Worm (Caenorhabditis elegans) whole organism, young adult: Measurements from ENCODE around the gene gpa-17.

Experiments
- C06A6.2 ChIP-seq: fragments of 200-800 bp; sonication (Bioruptor generic); conservative IDR thresholded peaks from 2 replicates; pipeline ENCODE4 v1.3.6; 2022; ENCODE audit warnings: missing genetic modification characterization, missing compliant biosample characterization
- D2030.7 ChIP-seq: fragments of 200-800 bp; sonication (Bioruptor generic); IDR thresholded peaks from 2 replicates; pipeline ENCODE4 v1.3.6; 2022; ENCODE audit warnings: missing genetic modification reagents, missing genetic modification characterization, missing compliant biosample characterization
- F23B12.7 ChIP-seq: sonication (generic microtip); optimal IDR thresholded peaks from 2 replicates; lab custom pipeline; 2017; ENCODE audit warnings: missing genetic modification characterization, mild to moderate bottlenecking, missing compliant biosample characterization, antibody characterized with exemption, moderate library complexity; ENCODE audit not compliant: insufficient read depth
- F33H1.4 ChIP-seq: fragments of 200-800 bp; sonication (Bioruptor generic); IDR thresholded peaks from 2 replicates; pipeline ENCODE4 v1.3.6; 2022; ENCODE audit warnings: missing genetic modification reagents, missing genetic modification characterization, missing compliant biosample characterization
- F39B2.1 ChIP-seq: fragments of 200-800 bp; sonication (Bioruptor generic); IDR thresholded peaks from 2 replicates; pipeline ENCODE4 v1.3.6; 2022; ENCODE audit warnings: missing genetic modification reagents, missing genetic modification characterization, missing compliant biosample characterization
- F55B11.4 ChIP-seq: sonication (generic microtip); optimal IDR thresholded peaks from 2 replicates; lab custom pipeline; 2016; ENCODE audit warnings: missing compliant biosample characterization, missing genetic modification characterization, borderline replicate concordance; ENCODE audit not compliant: insufficient read depth
- F57C9.4 ChIP-seq: sonication (generic microtip); optimal IDR thresholded peaks from 2 replicates; lab custom pipeline; 2017; ENCODE audit warnings: mild to moderate bottlenecking, missing genetic modification characterization, missing compliant biosample characterization
- K11D2.4 ChIP-seq: fragments of 200-800 bp; sonication (Bioruptor generic); IDR thresholded peaks from 2 replicates; pipeline ENCODE4 v1.3.6; 2022; ENCODE audit warnings: missing genetic modification reagents, missing genetic modification characterization, missing compliant biosample characterization
- K12H6.12 ChIP-seq: fragments of 200-800 bp; sonication (Bioruptor generic); optimal IDR thresholded peaks from 2 replicates; lab custom pipeline; 2018; ENCODE audit warnings: mild to moderate bottlenecking, missing genetic modification characterization, missing compliant biosample characterization
- Y53F4B.3 ChIP-seq: fragments of 200-800 bp; sonication (Bioruptor generic); IDR thresholded peaks from 2 replicates; pipeline ENCODE4 v1.3.6; 2022; ENCODE audit warnings: missing genetic modification reagents, missing genetic modification characterization, missing compliant biosample characterization
- Y53G8AR.9 ChIP-seq: fragments of 200-800 bp; sonication (Bioruptor generic); conservative IDR thresholded peaks from 2 replicates; pipeline ENCODE4 v1.3.6; 2022; ENCODE audit warnings: missing genetic modification reagents, missing genetic modification characterization, missing compliant biosample characterization
- Y56A3A.18 ChIP-seq: fragments of 200-800 bp; sonication (Bioruptor generic); IDR thresholded peaks from 2 replicates; pipeline ENCODE4 v1.3.6; 2022; ENCODE audit warnings: missing genetic modification reagents, missing genetic modification characterization, missing compliant biosample characterization
- ama-1 ChIP-seq, 3 experiments: fragments of 150-350 bp in 1 of 3; sonication (generic microtip) in 2 of 3; optimal IDR thresholded peaks; 2 replicates each; lab custom pipeline; 2014 to 2018; ENCODE audit warnings: missing biosample characterization in 2 of 3, missing genetic modification characterization in 2 of 3, missing genetic modification reagents in 2 of 3
- ceh-27 ChIP-seq: fragments of 200-800 bp; sonication (Bioruptor generic); optimal IDR thresholded peaks from 2 replicates; lab custom pipeline; 2018; ENCODE audit warnings: mild to moderate bottlenecking, missing genetic modification characterization, moderate library complexity, missing compliant biosample characterization
- die-1 ChIP-seq: sonication (generic microtip); optimal IDR thresholded peaks from 2 replicates; lab custom pipeline; 2016; ENCODE audit warnings: missing genotype, mild to moderate bottlenecking, missing genetic modification characterization, missing compliant biosample characterization
- dox-1 ChIP-seq: fragments of 200-800 bp; sonication (Bioruptor generic); IDR thresholded peaks from 2 replicates; pipeline ENCODE4 v1.3.6; 2022; ENCODE audit warnings: missing genetic modification reagents, missing genetic modification characterization, missing compliant biosample characterization
- egl-18 ChIP-seq: fragments of 200-800 bp; sonication (Bioruptor generic); IDR thresholded peaks from 2 replicates; pipeline ENCODE4 v1.3.6; 2022; ENCODE audit warnings: missing genetic modification reagents, missing genetic modification characterization, missing compliant biosample characterization
- ekl-4 ChIP-seq: fragments of 200-800 bp; sonication (Bioruptor generic); IDR thresholded peaks from 2 replicates; pipeline ENCODE4 v1.3.6; 2022; ENCODE audit warnings: missing genetic modification reagents, missing genetic modification characterization, missing compliant biosample characterization
- gei-17 ChIP-seq: fragments of 200-800 bp; sonication (Bioruptor generic); optimal IDR thresholded peaks from 2 replicates; lab custom pipeline; 2018; ENCODE audit warnings: mild to moderate bottlenecking, missing genetic modification characterization, missing compliant biosample characterization
- hmg-1.2 ChIP-seq: fragments of 200-800 bp; sonication (Bioruptor generic); IDR thresholded peaks from 2 replicates; pipeline ENCODE4 v1.3.6; 2022; ENCODE audit warnings: missing genetic modification reagents, missing genetic modification characterization, missing compliant biosample characterization
- hmg-20 ChIP-seq: fragments of 200-800 bp; sonication (Bioruptor generic); IDR thresholded peaks from 2 replicates; pipeline ENCODE4 v1.3.6; 2022; ENCODE audit warnings: missing genetic modification reagents, missing genetic modification characterization, missing compliant biosample characterization
- hsf-1 ChIP-seq: fragments of 200-800 bp; sonication (Bioruptor generic); IDR thresholded peaks from 2 replicates; pipeline ENCODE4 v1.3.6; 2022; ENCODE audit warnings: missing genetic modification reagents, missing genetic modification characterization, missing compliant biosample characterization
- let-607 ChIP-seq, 2 experiments: fragments of 200-800 bp in 1 of 2; sonication (Bioruptor generic) in 1 of 2; sonication (generic microtip) in 1 of 2; optimal IDR thresholded peaks; 2 replicates each; lab custom pipeline; 2016 to 2018; ENCODE audit warnings: mild to moderate bottlenecking in 2 of 2, missing compliant biosample characterization in 2 of 2, missing genetic modification characterization in 2 of 2, moderate library complexity in 2 of 2, missing genotype in 1 of 2
- lin-26 ChIP-seq: fragments of 200-800 bp; sonication (Bioruptor generic); IDR thresholded peaks from 2 replicates; pipeline ENCODE4 v1.3.6; 2022; ENCODE audit warnings: missing genetic modification reagents, missing genetic modification characterization, missing compliant biosample characterization
- lin-40 ChIP-seq: sonication (generic microtip); optimal IDR thresholded peaks from 2 replicates; lab custom pipeline; 2016; ENCODE audit warnings: missing genetic modification characterization, mild to moderate bottlenecking, missing compliant biosample characterization, missing genotype, missing genetic modification reagents
- lir-1 ChIP-seq: fragments of 200-800 bp; sonication (Bioruptor generic); conservative IDR thresholded peaks from 2 replicates; pipeline ENCODE4 v1.3.6; 2022; ENCODE audit warnings: missing genetic modification reagents, missing genetic modification characterization, missing compliant biosample characterization
- madf-10 ChIP-seq: sonication (generic microtip); optimal IDR thresholded peaks from 2 replicates; lab custom pipeline; 2016; ENCODE audit warnings: mild to moderate bottlenecking, missing genetic modification characterization, missing compliant biosample characterization
- madf-6 ChIP-seq: fragments of 200-800 bp; sonication (Bioruptor generic); IDR thresholded peaks from 2 replicates; pipeline ENCODE4 v1.3.6; 2022; ENCODE audit warnings: missing genetic modification reagents, missing genetic modification characterization, missing compliant biosample characterization
- madf-8 ChIP-seq: fragments of 200-800 bp; sonication (Bioruptor generic); conservative IDR thresholded peaks from 2 replicates; pipeline ENCODE4 v1.3.6; 2022; ENCODE audit warnings: missing genetic modification reagents, missing genetic modification characterization, missing compliant biosample characterization
- mcd-1 ChIP-seq: fragments of 200-800 bp; sonication (Bioruptor generic); IDR thresholded peaks from 2 replicates; pipeline ENCODE4 v1.3.6; 2022; ENCODE audit warnings: missing genetic modification reagents, missing genetic modification characterization, missing compliant biosample characterization
- mxl-1 ChIP-seq: sonication (generic microtip); optimal IDR thresholded peaks from 2 replicates; lab custom pipeline; 2016; ENCODE audit warnings: missing genetic modification characterization, missing compliant biosample characterization
- nfyb-1 ChIP-seq: fragments of 200-800 bp; sonication (Bioruptor generic); IDR thresholded peaks from 2 replicates; pipeline ENCODE4 v1.3.6; 2022; ENCODE audit warnings: missing genetic modification reagents, missing genetic modification characterization, missing compliant biosample characterization
- nhr-179 ChIP-seq: sonication (generic microtip); optimal IDR thresholded peaks from 2 replicates; lab custom pipeline; 2016; ENCODE audit warnings: mild to moderate bottlenecking, missing genetic modification characterization, missing compliant biosample characterization
- nhr-80 ChIP-seq: sonication (generic microtip); optimal IDR thresholded peaks from 2 replicates; lab custom pipeline; 2016; ENCODE audit warnings: missing genetic modification characterization, missing compliant biosample characterization
- pha-4 ChIP-seq: fragments of 150-350 bp; sonication (generic microtip); optimal IDR thresholded peaks from 2 replicates; lab custom pipeline; 2014; ENCODE audit warnings: missing biosample characterization, missing genetic modification reagents, missing genetic modification characterization
- rcor-1 ChIP-seq: fragments of 200-800 bp; sonication (Bioruptor generic); IDR thresholded peaks from 2 replicates; pipeline ENCODE4 v1.3.6; 2022; ENCODE audit warnings: missing genetic modification reagents, missing genetic modification characterization, missing compliant biosample characterization
- somi-1 ChIP-seq: fragments of 200-800 bp; sonication (Bioruptor generic); optimal IDR thresholded peaks from 2 replicates; lab custom pipeline; 2018; ENCODE audit warnings: mild to moderate bottlenecking, missing genetic modification characterization, missing compliant biosample characterization
- tbx-9 ChIP-seq: sonication (generic microtip); optimal IDR thresholded peaks from 2 replicates; lab custom pipeline; 2016; ENCODE audit warnings: borderline replicate concordance, missing genetic modification characterization, inconsistent platforms, missing compliant biosample characterization
- tlf-1 ChIP-seq: fragments of 200-800 bp; sonication (Bioruptor generic); optimal IDR thresholded peaks from 2 replicates; lab custom pipeline; 2018; ENCODE audit warnings: mild to moderate bottlenecking, missing genetic modification characterization, missing compliant biosample characterization
- xnd-1 ChIP-seq: sonication (generic microtip); optimal IDR thresholded peaks from 2 replicates; lab custom pipeline; 2016; ENCODE audit warnings: missing genotype, missing genetic modification reagents, missing genetic modification characterization, missing compliant biosample characterization
- ztf-22 ChIP-seq: fragments of 200-800 bp; sonication (Bioruptor generic); optimal IDR thresholded peaks from 2 replicates; lab custom pipeline; 2018; ENCODE audit warnings: mild to moderate bottlenecking, missing genetic modification characterization, moderate library complexity, missing compliant biosample characterization
- ztf-25 ChIP-seq: fragments of 200-800 bp; sonication (Bioruptor generic); IDR thresholded peaks from 2 replicates; pipeline ENCODE4 v1.3.6; 2022; ENCODE audit warnings: missing genetic modification reagents, missing genetic modification characterization, missing compliant biosample characterization
- ztf-28 ChIP-seq: fragments of 200-800 bp; sonication (Bioruptor generic); IDR thresholded peaks from 2 replicates; pipeline ENCODE4 v1.3.6; 2022; ENCODE audit warnings: missing genetic modification reagents, missing genetic modification characterization, missing compliant biosample characterization

The gpa-17 gene

ce11 chrIII:2578563-2578962 is 7.8 kb upstream of the gpa-17 start (continued):
- TF ChIP-seq gei-17 (GFP tag; lab: Kevin White, UChicago) = no peak
- TF ChIP-seq nhr-80 = peak; percentile 31
- no peak for TF ChIP-seq F55B11.4 (tag; lab: Kevin White, UChicago)
- no peak for TF ChIP-seq F57C9.4 (tag; lab: Kevin White, UChicago)
- TF ChIP-seq rcor-1 = no peak
- no peak for TF ChIP-seq pha-4 (tag; lab: Kevin White, UChicago)
- no peak for TF ChIP-seq die-1 (tag; lab: Kevin White, UChicago)
- peak; percentile 3 for TF ChIP-seq lin-40 (tag; lab: Kevin White, UChicago)
- TF ChIP-seq egl-18 (GFP tag; lab: Robert Waterston, UW) = no peak
- TF ChIP-seq ama-1 (optimal IDR thresholded peaks at IDR 0.05; lab: Kevin White, UChicago) = no peak
- TF ChIP-seq ama-1 (GFP tag; optimal IDR thresholded peaks at IDR 0.05; lab: Kevin White, UChicago) = no peak
- TF ChIP-seq F39B2.1 = no peak
- TF ChIP-seq ztf-25 (GFP tag; lab: Robert Waterston, UW) = no peak
- no peak for TF ChIP-seq lin-26 (GFP tag; lab: Robert Waterston, UW)
- no peak for TF ChIP-seq ceh-27 (GFP tag; lab: Kevin White, UChicago)

- TF ChIP-seq somi-1 (GFP tag; lab: Kevin White, UChicago) = no peak
- no peak for TF ChIP-seq die-1 (tag; lab: Kevin White, UChicago)
- TF ChIP-seq tbx-9 (tag; lab: Kevin White, UChicago) = no peak
- no peak for TF ChIP-seq ekl-4 (GFP tag; lab: Robert Waterston, UW)
- TF ChIP-seq Y53G8AR.9 = no peak
- TF ChIP-seq D2030.7 (GFP tag; lab: Robert Waterston, UW) = no peak
- TF ChIP-seq mxl-1 (tag; lab: Kevin White, UChicago) = no peak
- TF ChIP-seq nhr-179 (tag; lab: Kevin White, UChicago) = no peak
These were observed 7.4 kb upstream of the gpa-17 start, which contains the start of gene Y71H2B.8 for ce11 chrIII:2578993-2579392. Y71H2B.8 (plus strand) TSS chrIII:2579293.

- peak; percentile 22; the same call in 1 of the 2 replicates for TF ChIP-seq D2030.7 (GFP tag; lab: Robert Waterston, UW)
- peak; percentile 71 for TF ChIP-seq madf-8
- TF ChIP-seq dox-1 (GFP tag; lab: Robert Waterston, UW) = peak; percentile 57; the same call in 1 of the 2 replicates
- TF ChIP-seq hmg-1.2 (GFP tag; lab: Robert Waterston, UW) = 0 out of 2 replicates have a peak, but pooled peaks have one; percentile 6
- TF ChIP-seq ztf-28 (GFP tag; lab: Robert Waterston, UW) = 0 out of 2 replicates have a peak, but pooled peaks have one; percentile 59
- TF ChIP-seq F33H1.4 (GFP tag; lab: Robert Waterston, UW) = 0 out of 2 replicates have a peak, but pooled peaks have one; percentile 32
- peak; percentile 58 for TF ChIP-seq mcd-1 (GFP tag; lab: Robert Waterston, UW)
- TF ChIP-seq madf-6 (GFP tag; lab: Robert Waterston, UW) = peak; percentile 85
- TF ChIP-seq K11D2.4 (GFP tag; lab: Robert Waterston, UW) = 0 out of 2 replicates have a peak, but pooled peaks have one; percentile 18
- TF ChIP-seq hsf-1 = 0 out of 2 replicates have a peak, but pooled peaks have one; percentile 17
These were observed 3.1 kb upstream of the gpa-17 start for ce11 chrIII:2583302-2583701.

- TF ChIP-seq F23B12.7 (peak; percentile 75), C06A6.2 (GFP tag; lab: Robert Waterston, UW) (peak; percentile 83), Y56A3A.18 (GFP tag; lab: Robert Waterston, UW) (no peak), madf-8 (peak; percentile 70), lir-1 (GFP tag; lab: Robert Waterston, UW) (peak; percentile 56; the same call in 1 of the 2 replicates), nfyb-1 (peak; percentile 93), let-607 (tag; optimal IDR thresholded peaks at IDR 0.05; lab: Kevin White, UChicago) (peak in 1 of 2 experiments; percentile 73), K12H6.12 (tag; lab: Kevin White, UChicago) (peak; percentile 77), ztf-22 (GFP tag; lab: Kevin White, UChicago) (no peak), madf-10 (peak; percentile 62), xnd-1 (peak; percentile 77), hmg-20 (GFP tag; lab: Robert Waterston, UW) (peak; percentile 88), tlf-1 (GFP tag; lab: Kevin White, UChicago) (peak; percentile 79), F33H1.4 (GFP tag; lab: Robert Waterston, UW) (peak; percentile 87), Y53F4B.3 (GFP tag; lab: Robert Waterston, UW) (no peak)
These were observed 10.7 kb downstream of the gpa-17 start, which contains the start of gene apb-1 for ce11 chrIII:2596984-2597454. apb-1 (minus strand) TSS chrIII:2597034.
